Worm (Caenorhabditis elegans) whole organism, midembryonic: ENCODE results near the gene prp-19.

Experiments used
- T22C8.4 ChIP-seq: fragments of 200-800 bp; sonication (Bioruptor generic); IDR thresholded peaks from 2 replicates; pipeline ENCODE4 v1.3.6; 2022; ENCODE audit warnings: missing genetic modification characterization, missing compliant biosample characterization
- cog-1 ChIP-seq: sonication (generic microtip); optimal IDR thresholded peaks from 2 replicates; lab custom pipeline; 2016; ENCODE audit warnings: missing genetic modification characterization, missing compliant biosample characterization
- flt-1 ChIP-seq: fragments of 200-800 bp; sonication (Bioruptor generic); IDR thresholded peaks from 2 replicates; pipeline ENCODE4 v1.3.6; 2022; ENCODE audit warnings: missing genetic modification characterization, missing compliant biosample characterization
- klf-2 ChIP-seq: fragments of 200-800 bp; sonication (Bioruptor generic); conservative IDR thresholded peaks from 2 replicates; pipeline ENCODE4 v1.3.6; 2022; ENCODE audit warnings: missing genetic modification reagents, missing genetic modification characterization, missing compliant biosample characterization
- med-1 ChIP-seq: sonication (generic microtip); optimal IDR thresholded peaks from 2 replicates; lab custom pipeline; 2017; ENCODE audit warnings: missing genetic modification characterization, mild to moderate bottlenecking, missing compliant biosample characterization, antibody characterized with exemption, missing genetic modification reagents; ENCODE audit not compliant: insufficient read depth
- ref-1 ChIP-seq: fragments of 200-800 bp; sonication (Bioruptor generic); conservative IDR thresholded peaks from 2 replicates; pipeline ENCODE4 v1.3.6; 2022; ENCODE audit warnings: missing genetic modification reagents, missing genetic modification characterization, missing compliant biosample characterization
- tab-1 ChIP-seq: fragments of 200-800 bp; sonication (Bioruptor generic); IDR thresholded peaks from 2 replicates; pipeline ENCODE4 v1.3.6; 2022; ENCODE audit warnings: missing genetic modification characterization, missing compliant biosample characterization
- ztf-23 ChIP-seq: fragments of 200-800 bp; sonication (Bioruptor generic); IDR thresholded peaks from 2 replicates; pipeline ENCODE4 v1.3.6; 2022; ENCODE audit warnings: missing genetic modification reagents, missing genetic modification characterization, missing compliant biosample characterization
- ztf-29 ChIP-seq: fragments of 200-800 bp; sonication (Bioruptor generic); IDR thresholded peaks from 2 replicates; pipeline ENCODE4 v1.3.6; 2022; ENCODE audit warnings: missing genetic modification reagents, missing genetic modification characterization, missing compliant biosample characterization

The prp-19 gene

ce11 chrIII:5169699-5170098 is 2.1 kb downstream of the prp-19 start, which contains the start of gene ulp-1:
ulp-1 (minus strand) TSS chrIII:5169799.
- TF ChIP-seq ztf-29 = no peak
- TF ChIP-seq med-1 (GFP tag; lab: Kevin White, UChicago) = no peak
- TF ChIP-seq cog-1 (tag; lab: Kevin White, UChicago) = no peak
- TF ChIP-seq ref-1 = no peak
- no peak for TF ChIP-seq ztf-23 (GFP tag; lab: Robert Waterston, UW)
- TF ChIP-seq T22C8.4 (GFP tag; lab: Robert Waterston, UW) = no peak
- no peak for TF ChIP-seq flt-1 (GFP tag; lab: Robert Waterston, UW)
- TF ChIP-seq tab-1 (GFP tag; lab: Robert Waterston, UW) = no peak
- TF ChIP-seq klf-2 (GFP tag; lab: Robert Waterston, UW) = no peak

ce11 chrIII:5165745-5166144 is 6.1 kb downstream of the prp-19 start:
- TF ChIP-seq flt-1 (GFP tag; lab: Robert Waterston, UW) (no peak), med-1 (GFP tag; lab: Kevin White, UChicago) (no peak), tab-1 (GFP tag; lab: Robert Waterston, UW) (no peak), T22C8.4 (GFP tag; lab: Robert Waterston, UW) (no peak)

ce11 chrIII:5165211-5165610 is 6.6 kb downstream of the prp-19 start, which contains the start of gene T10F2.2:
T10F2.2 (minus strand) TSS chrIII:5165311.
- TF ChIP-seq tab-1 (GFP tag; lab: Robert Waterston, UW) (no peak), ztf-29 (no peak), cog-1 (tag; lab: Kevin White, UChicago) (no peak), med-1 (GFP tag; lab: Kevin White, UChicago) (no peak), flt-1 (GFP tag; lab: Robert Waterston, UW) (no peak), ref-1 (no peak), ztf-23 (GFP tag; lab: Robert Waterston, UW) (no peak), T22C8.4 (GFP tag; lab: Robert Waterston, UW) (no peak), klf-2 (GFP tag; lab: Robert Waterston, UW) (no peak)

- TF ChIP-seq klf-2 (GFP tag; lab: Robert Waterston, UW) (no peak), ref-1 (no peak), T22C8.4 (GFP tag; lab: Robert Waterston, UW) (no peak), cog-1 (tag; lab: Kevin White, UChicago) (no peak), tab-1 (GFP tag; lab: Robert Waterston, UW) (no peak), flt-1 (GFP tag; lab: Robert Waterston, UW) (no peak), ztf-23 (GFP tag; lab: Robert Waterston, UW) (no peak), ztf-29 (no peak), med-1 (GFP tag; lab: Kevin White, UChicago) (no peak)
Observed at ce11 chrIII:5162820-5163631, 8.8 kb downstream of the prp-19 start, which contains the start of gene gars-1. gars-1 (minus strand) TSS chrIII:5163627.

- TF ChIP-seq tab-1 (GFP tag; lab: Robert Waterston, UW) (no peak), cog-1 (tag; lab: Kevin White, UChicago) (no peak), ztf-29 (no peak), T22C8.4 (GFP tag; lab: Robert Waterston, UW) (no peak), klf-2 (GFP tag; lab: Robert Waterston, UW) (no peak), ztf-23 (GFP tag; lab: Robert Waterston, UW) (no peak), ref-1 (no peak), flt-1 (GFP tag; lab: Robert Waterston, UW) (no peak), med-1 (GFP tag; lab: Kevin White, UChicago) (no peak)
Observed at ce11 chrIII:5160803-5161202, 11.0 kb downstream of the prp-19 start.

- TF ChIP-seq ztf-23 (GFP tag; lab: Robert Waterston, UW) (no peak), med-1 (GFP tag; lab: Kevin White, UChicago) (no peak), flt-1 (GFP tag; lab: Robert Waterston, UW) (no peak)
Observed at ce11 chrIII:5159505-5159904, 12.3 kb downstream of the prp-19 start, which contains the start of gene T10F2.5. T10F2.5 (minus strand) TSS chrIII:5159605.

- TF ChIP-seq ztf-23 (GFP tag; lab: Robert Waterston, UW) (no peak), ztf-29 (no peak), T22C8.4 (GFP tag; lab: Robert Waterston, UW) (no peak), flt-1 (GFP tag; lab: Robert Waterston, UW) (no peak), tab-1 (GFP tag; lab: Robert Waterston, UW) (no peak), klf-2 (GFP tag; lab: Robert Waterston, UW) (no peak), cog-1 (tag; lab: Kevin White, UChicago) (no peak), ref-1 (no peak), med-1 (GFP tag; lab: Kevin White, UChicago) (no peak)
Observed at ce11 chrIII:5158674-5159073, 13.2 kb downstream of the prp-19 start, which contains the start of gene oxy-4. oxy-4 (minus strand) TSS chrIII:5158774.

ce11 chrIII:5155393-5155792 is 16.5 kb downstream of the prp-19 start:
- no peak for TF ChIP-seq cog-1 (tag; lab: Kevin White, UChicago)
- no peak for TF ChIP-seq ref-1
- TF ChIP-seq ztf-29 = no peak
- TF ChIP-seq T22C8.4 (GFP tag; lab: Robert Waterston, UW) = no peak
- TF ChIP-seq ztf-23 (GFP tag; lab: Robert Waterston, UW) = no peak
- no peak for TF ChIP-seq klf-2 (GFP tag; lab: Robert Waterston, UW)
- TF ChIP-seq tab-1 (GFP tag; lab: Robert Waterston, UW) = no peak
- TF ChIP-seq med-1 (GFP tag; lab: Kevin White, UChicago) = no peak

- TF ChIP-seq ref-1 (no peak), flt-1 (GFP tag; lab: Robert Waterston, UW) (no peak), ztf-29 (no peak), ztf-23 (GFP tag; lab: Robert Waterston, UW) (peak; percentile 36; the same call in 1 of the 2 replicates), cog-1 (tag; lab: Kevin White, UChicago) (peak; percentile 2)
Observed at ce11 chrIII:5153137-5153536, 18.7 kb downstream of the prp-19 start, which contains the start of the genes rbm-42 and grwd-1. rbm-42 (minus strand) TSS chrIII:5153229. grwd-1 (plus strand) TSS chrIII:5153464.
